Fruit fly (Drosophila melanogaster) S2 (cell line): Measurements from ENCODE around the gene Manf.

ENCODE experiments used
- CG8478 ChIP-seq: fragments of >200 bp; optimal IDR thresholded peaks from 2 replicates; lab custom pipeline; 2018
- CTCF ChIP-seq, 2 experiments: fragments of >200 bp; optimal IDR thresholded peaks; 2 replicates each; lab custom pipeline; 2018

dm6 chr3R:16308057-16308456 is 41.1 kb upstream of the Manf start:
- no peak for TF ChIP-seq CG8478
- TF ChIP-seq CTCF (optimal IDR thresholded peaks at IDR 0.05; lab: Kevin White, UChicago): no peak
